Worm (Caenorhabditis elegans) whole organism, L4 larva: ENCODE results near the gene T12D8.5.

Experiments
- D1046.2 ChIP-seq: fragments of 200-800 bp; sonication (Bioruptor generic); IDR thresholded peaks from 2 replicates; pipeline ENCODE4 v1.3.6; 2022; ENCODE audit warnings: missing genetic modification characterization, missing compliant biosample characterization
- F26F4.8 ChIP-seq: fragments of 200-800 bp; sonication (Bioruptor generic); conservative IDR thresholded peaks from 2 replicates; pipeline ENCODE4 v1.3.6; 2022; ENCODE audit warnings: missing genetic modification characterization, missing compliant biosample characterization
- F37D6.2 ChIP-seq: sonication (generic microtip); optimal IDR thresholded peaks from 2 replicates; lab custom pipeline; 2016; ENCODE audit warnings: mild to moderate bottlenecking, missing genetic modification characterization, missing compliant biosample characterization
- F44E2.7 ChIP-seq: fragments of 200-800 bp; sonication (Bioruptor generic); IDR thresholded peaks from 2 replicates; pipeline ENCODE4 v2.1.2; 2022; ENCODE audit warnings: missing genetic modification characterization, missing compliant biosample characterization
- R02D3.7 ChIP-seq: fragments of 150-350 bp; sonication (generic microtip); optimal IDR thresholded peaks from 3 replicates; lab custom pipeline; 2014; ENCODE audit warnings: missing biosample characterization, missing genetic modification characterization
- T20F7.1 ChIP-seq: fragments of 200-800 bp; sonication (Bioruptor generic); optimal IDR thresholded peaks from 2 replicates; lab custom pipeline; 2018; ENCODE audit warnings: mild to moderate bottlenecking, missing genetic modification characterization, missing compliant biosample characterization
- Y105C5A.15 ChIP-seq: fragments of 200-800 bp; sonication (Bioruptor generic); IDR thresholded peaks from 2 replicates; pipeline ENCODE4 v1.3.6; 2022; ENCODE audit warnings: missing genetic modification characterization, missing compliant biosample characterization
- Y5F2A.4 ChIP-seq: fragments of 200-800 bp; sonication (Bioruptor generic); optimal IDR thresholded peaks from 2 replicates; lab custom pipeline; 2018; ENCODE audit warnings: mild to moderate bottlenecking, missing genetic modification characterization, missing compliant biosample characterization
- ZK337.2 ChIP-seq: fragments of 200-800 bp; sonication (Bioruptor generic); IDR thresholded peaks from 2 replicates; pipeline ENCODE4 v1.3.6; 2022; ENCODE audit warnings: missing genetic modification reagents, missing genetic modification characterization, missing compliant biosample characterization
- arid-1 ChIP-seq: fragments of 200-800 bp; sonication (Bioruptor generic); conservative IDR thresholded peaks from 2 replicates; pipeline ENCODE4 v1.3.6; 2022; ENCODE audit warnings: missing genetic modification reagents, missing genetic modification characterization, missing compliant biosample characterization
- attf-4 ChIP-seq: sonication (generic microtip); optimal IDR thresholded peaks from 3 replicates; lab custom pipeline; 2017; ENCODE audit warnings: missing biosample characterization, missing genetic modification characterization
- ceh-28 ChIP-seq: fragments of 150-350 bp; optimal IDR thresholded peaks from 2 replicates; lab custom pipeline; 2014; ENCODE audit warnings: missing biosample characterization, missing genetic modification reagents, missing genetic modification characterization
- ceh-44 ChIP-seq: fragments of 200-800 bp; sonication (Bioruptor generic); IDR thresholded peaks from 2 replicates; pipeline ENCODE4 v1.3.6; 2022; ENCODE audit warnings: missing genetic modification reagents, missing genetic modification characterization, missing compliant biosample characterization
- ceh-82 ChIP-seq: sonication (generic microtip); optimal IDR thresholded peaks from 2 replicates; lab custom pipeline; 2017; ENCODE audit warnings: missing biosample characterization, missing genetic modification characterization
- ctbp-1 ChIP-seq: fragments of 200-800 bp; sonication (Bioruptor generic); IDR thresholded peaks from 2 replicates; pipeline ENCODE4 v1.3.6; 2022; ENCODE audit warnings: missing genetic modification reagents, missing genetic modification characterization, missing compliant biosample characterization
- daf-16 ChIP-seq, 3 experiments: sonication (generic microtip); optimal IDR thresholded peaks; 2 replicates each; lab custom pipeline; 2016 to 2017; ENCODE audit warnings: missing genetic modification characterization in 3 of 3, missing genetic modification reagents in 3 of 3, mild to moderate bottlenecking in 2 of 3, missing compliant biosample characterization in 2 of 3, missing biosample characterization in 1 of 3, moderate library complexity in 1 of 3
- daf-19 ChIP-seq: fragments of 200-800 bp; sonication (Bioruptor generic); conservative IDR thresholded peaks from 2 replicates; pipeline ENCODE4 v1.3.6; 2022; ENCODE audit warnings: missing genetic modification characterization, missing compliant biosample characterization
- dmd-6 ChIP-seq: fragments of 200-800 bp; sonication (Bioruptor generic); IDR thresholded peaks from 2 replicates; pipeline ENCODE4 v1.3.6; 2022; ENCODE audit warnings: missing genetic modification reagents, missing genetic modification characterization, missing compliant biosample characterization
- dmd-8 ChIP-seq: fragments of 200-800 bp; sonication (Bioruptor generic); IDR thresholded peaks from 2 replicates; pipeline ENCODE4 v1.3.6; 2022; ENCODE audit warnings: missing genetic modification characterization, missing compliant biosample characterization
- dmd-9 ChIP-seq: fragments of 200-800 bp; sonication (Bioruptor generic); IDR thresholded peaks from 2 replicates; pipeline ENCODE4 v1.3.6; 2022; ENCODE audit warnings: missing genetic modification reagents, missing genetic modification characterization, missing compliant biosample characterization
- dpl-1 ChIP-seq: fragments of 150-350 bp; optimal IDR thresholded peaks from 2 replicates; lab custom pipeline; 2014; ENCODE audit warnings: missing biosample characterization, missing genetic modification reagents, missing genetic modification characterization
- dve-1 ChIP-seq: sonication (generic microtip); optimal IDR thresholded peaks from 2 replicates; lab custom pipeline; 2017; ENCODE audit warnings: antibody characterized with exemption, mild to moderate bottlenecking, missing genetic modification characterization, missing compliant biosample characterization; ENCODE audit not compliant: insufficient read depth
- egl-27 ChIP-seq: sonication (generic microtip); optimal IDR thresholded peaks from 3 replicates; lab custom pipeline; 2017; ENCODE audit warnings: missing biosample characterization, missing genetic modification reagents, missing genetic modification characterization
- fos-1 ChIP-seq: fragments of 150-350 bp; optimal IDR thresholded peaks from 2 replicates; lab custom pipeline; 2014; ENCODE audit warnings: missing biosample characterization, missing genetic modification characterization
- hlh-11 ChIP-seq: fragments of 200-800 bp; sonication (Bioruptor generic); optimal IDR thresholded peaks from 2 replicates; lab custom pipeline; 2018; ENCODE audit warnings: mild to moderate bottlenecking, missing genetic modification characterization, missing compliant biosample characterization
- hlh-30 ChIP-seq: sonication (generic microtip); optimal IDR thresholded peaks from 2 replicates; lab custom pipeline; 2017; ENCODE audit warnings: antibody characterized with exemption, mild to moderate bottlenecking, missing genetic modification characterization, missing compliant biosample characterization; ENCODE audit not compliant: insufficient read depth
- lim-7 ChIP-seq: fragments of 200-800 bp; sonication (Bioruptor generic); IDR thresholded peaks from 2 replicates; pipeline ENCODE4 v1.3.6; 2022; ENCODE audit warnings: missing genetic modification characterization, missing compliant biosample characterization
- lin-1 ChIP-seq: fragments of 200-800 bp; sonication (Bioruptor generic); IDR thresholded peaks from 2 replicates; pipeline ENCODE4 v1.3.6; 2022; ENCODE audit warnings: missing genetic modification reagents, missing genetic modification characterization, missing compliant biosample characterization
- lin-13 ChIP-seq: fragments of 150-350 bp; optimal IDR thresholded peaks from 2 replicates; lab custom pipeline; 2014; ENCODE audit warnings: missing biosample characterization, missing genetic modification reagents, missing genetic modification characterization
- lin-15B ChIP-seq: fragments of 150-350 bp; sonication (generic microtip); optimal IDR thresholded peaks from 3 replicates; lab custom pipeline; 2014; ENCODE audit warnings: missing biosample characterization, missing genetic modification characterization
- lin-39 ChIP-seq: fragments of 150-350 bp; optimal IDR thresholded peaks from 2 replicates; lab custom pipeline; 2014; ENCODE audit warnings: missing biosample characterization, missing genetic modification reagents, missing genetic modification characterization
- lir-3 ChIP-seq: sonication (generic microtip); optimal IDR thresholded peaks from 2 replicates; lab custom pipeline; 2016; ENCODE audit warnings: mild to moderate bottlenecking, missing genetic modification characterization, missing compliant biosample characterization
- mdt-29 ChIP-seq: fragments of 200-800 bp; sonication (Bioruptor generic); IDR thresholded peaks from 2 replicates; pipeline ENCODE4 v1.3.6; 2022; ENCODE audit warnings: missing genetic modification reagents, missing genetic modification characterization, missing compliant biosample characterization
- mes-2 ChIP-seq: sonication (generic microtip); optimal IDR thresholded peaks from 2 replicates; lab custom pipeline; 2016; ENCODE audit warnings: missing genotype, mild to moderate bottlenecking, missing genetic modification characterization, missing compliant biosample characterization; ENCODE audit not compliant: poor library complexity, severe bottlenecking
- nhr-10 ChIP-seq: fragments of 150-350 bp; optimal IDR thresholded peaks from 2 replicates; lab custom pipeline; 2014; ENCODE audit warnings: missing biosample characterization, missing genetic modification characterization
- nhr-102 ChIP-seq: sonication (generic microtip); optimal IDR thresholded peaks from 2 replicates; lab custom pipeline; 2016; ENCODE audit warnings: mild to moderate bottlenecking, missing genetic modification characterization, moderate library complexity, missing compliant biosample characterization
- nhr-237 ChIP-seq: sonication (generic microtip); optimal IDR thresholded peaks from 2 replicates; lab custom pipeline; 2017; ENCODE audit warnings: missing biosample characterization, missing genetic modification characterization
- nhr-76 ChIP-seq: fragments of 150-350 bp; optimal IDR thresholded peaks from 2 replicates; lab custom pipeline; 2014; ENCODE audit warnings: missing biosample characterization, missing genetic modification characterization
- nhr-77 ChIP-seq: fragments of 150-350 bp; optimal IDR thresholded peaks from 2 replicates; lab custom pipeline; 2014; ENCODE audit warnings: missing biosample characterization, missing genetic modification characterization
- rbr-2 ChIP-seq: sonication (generic microtip); optimal IDR thresholded peaks from 2 replicates; lab custom pipeline; 2016; ENCODE audit warnings: missing genotype, missing genetic modification characterization, missing compliant biosample characterization
- snpc-1.2 ChIP-seq: fragments of 200-800 bp; sonication (Bioruptor generic); IDR thresholded peaks from 2 replicates; pipeline ENCODE4 v1.3.6; 2022; ENCODE audit warnings: missing genetic modification reagents, missing genetic modification characterization, missing compliant biosample characterization
- spr-1 ChIP-seq: sonication (generic microtip); optimal IDR thresholded peaks from 2 replicates; lab custom pipeline; 2016; ENCODE audit warnings: mild to moderate bottlenecking, missing genetic modification characterization, missing compliant biosample characterization
- tag-97 ChIP-seq: fragments of 200-800 bp; sonication (Bioruptor generic); IDR thresholded peaks from 2 replicates; pipeline ENCODE4 v1.3.6; 2022; ENCODE audit warnings: missing genetic modification characterization, missing compliant biosample characterization
- unc-130 ChIP-seq: sonication (generic microtip); optimal IDR thresholded peaks from 2 replicates; lab custom pipeline; 2016; ENCODE audit warnings: missing genetic modification reagents, missing genetic modification characterization, missing compliant biosample characterization
- unc-39 ChIP-seq: sonication (generic microtip); optimal IDR thresholded peaks from 2 replicates; lab custom pipeline; 2017; ENCODE audit warnings: missing biosample characterization, missing genetic modification characterization
- unc-62 ChIP-seq, 3 experiments: fragments of 150-350 bp in 1 of 3; sonication (generic microtip); optimal IDR thresholded peaks in 2 of 3; peaks in 1 of 3; 1 replicate in 1 of 3; 2 replicates in 2 of 3; lab custom pipeline; 2014 to 2017; ENCODE audit warnings: missing biosample characterization in 3 of 3, missing genetic modification characterization in 3 of 3, missing genetic modification reagents in 3 of 3, missing genotype in 1 of 3
- vab-7 ChIP-seq: fragments of 200-800 bp; sonication (Bioruptor generic); IDR thresholded peaks from 2 replicates; pipeline ENCODE4 v1.3.6; 2022; ENCODE audit warnings: missing genetic modification reagents, missing genetic modification characterization, missing compliant biosample characterization
- zfp-2 ChIP-seq: sonication (generic microtip); optimal IDR thresholded peaks from 2 replicates; lab custom pipeline; 2016; ENCODE audit warnings: mild to moderate bottlenecking, missing genetic modification characterization, missing compliant biosample characterization
- zfp-3 ChIP-seq: fragments of 200-800 bp; sonication (Bioruptor generic); conservative IDR thresholded peaks from 2 replicates; pipeline ENCODE4 v1.3.6; 2022; ENCODE audit warnings: missing genetic modification reagents, missing genetic modification characterization, missing compliant biosample characterization
- ztf-11 ChIP-seq: fragments of 150-350 bp; optimal IDR thresholded peaks from 2 replicates; lab custom pipeline; 2014; ENCODE audit warnings: missing biosample characterization, missing genetic modification characterization

T12D8.5 gene

ce11 chrIII:13643534-13643933 is 16.9 kb upstream of the T12D8.5 start, which contains the start of the genes drr-2 and set-16 (continued):
- TF ChIP-seq lir-3 (tag; lab: Kevin White, UChicago) (peak; percentile 81), ceh-82 (tag; lab: Kevin White, UChicago) (no peak), T20F7.1 (GFP tag; lab: Kevin White, UChicago) (no peak), lin-39 (tag; lab: Kevin White, UChicago) (no peak), egl-27 (tag; lab: Kevin White, UChicago) (peak; percentile 55), lin-13 (GFP tag; lab: Kevin White, UChicago) (peak; percentile 99), unc-130 (peak; percentile 98), dmd-8 (GFP tag; lab: Robert Waterston, UW) (0 out of 2 replicates have a peak, but pooled peaks have one; percentile 51), nhr-76 (tag; lab: Kevin White, UChicago) (peak; percentile 77), nhr-237 (tag; lab: Kevin White, UChicago) (peak; percentile 67), dmd-9 (GFP tag; lab: Robert Waterston, UW) (peak; percentile 98), D1046.2 (GFP tag; lab: Robert Waterston, UW) (peak; percentile 94), lim-7 (peak; percentile 61; the same call in 1 of the 2 replicates), ZK337.2 (0 out of 2 replicates have a peak, but pooled peaks have one; percentile 51), unc-39 (tag; lab: Kevin White, UChicago) (no peak), vab-7 (peak; percentile 80), fos-1 (tag; lab: Kevin White, UChicago) (peak; percentile 91), dmd-6 (GFP tag; lab: Robert Waterston, UW) (peak; percentile 99), F26F4.8 (no peak), nhr-77 (peak; percentile 98), mes-2 (tag; lab: Kevin White, UChicago) (peak; percentile 96), ztf-11 (tag; lab: Kevin White, UChicago) (peak; percentile 20), daf-19 (GFP tag; lab: Robert Waterston, UW) (no peak), dpl-1 (peak; percentile 97), ceh-44 (0 out of 2 replicates have a peak, but pooled peaks have one; percentile 41), zfp-3 (peak; percentile 99), zfp-2 (tag; lab: Kevin White, UChicago) (peak; percentile 94), dve-1 (tag; lab: Kevin White, UChicago) (peak; percentile 100), Y5F2A.4 (GFP tag; lab: Kevin White, UChicago) (peak; percentile 86), rbr-2 (tag; lab: Kevin White, UChicago) (peak; percentile 98), spr-1 (tag; lab: Kevin White, UChicago) (peak; percentile 96), lin-1 (peak; percentile 98), attf-4 (tag; lab: Kevin White, UChicago) (no peak), tag-97 (GFP tag; lab: Robert Waterston, UW) (0 out of 2 replicates have a peak, but pooled peaks have one; percentile 71), nhr-102 (tag; lab: Kevin White, UChicago) (peak; percentile 99), R02D3.7 (tag; lab: Kevin White, UChicago) (peak; percentile 3), Y105C5A.15 (GFP tag; lab: Robert Waterston, UW) (peak; percentile 66; the same call in 1 of the 2 replicates), ceh-28 (tag; lab: Kevin White, UChicago) (peak; percentile 81), daf-16 (GFP tag; optimal IDR thresholded peaks at IDR 0.05; lab: Kevin White, UChicago) (peak; percentile 87 to 97), daf-16 (tag; optimal IDR thresholded peaks at IDR 0.05; lab: Kevin White, UChicago) (peak; percentile 82), ctbp-1 (GFP tag; lab: Robert Waterston, UW) (peak; percentile 98), F37D6.2 (tag; lab: Kevin White, UChicago) (peak; percentile 96), hlh-11 (tag; lab: Kevin White, UChicago) (peak; percentile 100), unc-62 (GFP tag; optimal IDR thresholded peaks at IDR 0.05 in 1 of 2; lab: Kevin White, UChicago) (peak in 1 of 2 experiments; percentile 98), unc-62 (tag; optimal IDR thresholded peaks at IDR 0.05; lab: Kevin White, UChicago) (no peak), mdt-29 (peak; percentile 98), F44E2.7 (GFP tag; lab: Robert Waterston, UW) (peak; percentile 96), hlh-30 (peak; percentile 92), nhr-10 (tag; lab: Kevin White, UChicago) (peak; percentile 94), lin-15B (tag; lab: Kevin White, UChicago) (peak; percentile 95), snpc-1.2 (peak; percentile 92), arid-1 (peak; percentile 96)
